Fruit fly (Drosophila melanogaster): ENCODE data around the gene pho.

Gene pho

dm6 chr4:1225185-1225584, 43.8 kb upstream of the pho start:
- TF ChIP-seq vvl (GFP tag; IDR thresholded peaks at IDR 0.05) (no peak), CG1832 (GFP tag; optimal IDR thresholded peaks at IDR 0.05) (no peak), tio (GFP tag; optimal IDR thresholded peaks at IDR 0.05) (no peak), CG17328 (GFP tag; IDR thresholded peaks at IDR 0.05) (no peak), ham (GFP tag; IDR thresholded peaks at IDR 0.05) (no peak), usp (GFP tag; optimal IDR thresholded peaks at IDR 0.05) (no peak), CG9797 (GFP tag; optimal IDR thresholded peaks at IDR 0.05) (no peak), CG14050 (GFP tag; IDR thresholded peaks at IDR 0.05) (no peak), her (GFP tag; optimal IDR thresholded peaks at IDR 0.05) (no peak), Xrp1 (GFP tag; IDR thresholded peaks at IDR 0.05) (no peak), CG6689 (GFP tag; IDR thresholded peaks at IDR 0.05) (no peak), CG5953 (GFP tag; IDR thresholded peaks at IDR 0.05) (no peak), en (GFP tag; optimal IDR thresholded peaks at IDR 0.05) (no peak)

dm6 chr4:1224232-1224631, 42.8 kb upstream of the pho start:
- TF ChIP-seq klu (GFP tag; IDR thresholded peaks at IDR 0.05) (no peak), HLH4C (GFP tag; IDR thresholded peaks at IDR 0.05; ENCODE audit: partially characterized antibody) (no peak), Dip2 (GFP tag; IDR thresholded peaks at IDR 0.05) (no peak), Stat92E (GFP tag; optimal IDR thresholded peaks at IDR 0.05) (peak in 1 of 3 experiments; percentile 57), sug (tag; optimal IDR thresholded peaks at IDR 0.05) (no peak)

- no peak for TF ChIP-seq tll (GFP tag; optimal IDR thresholded peaks at IDR 0.05)
- no peak for TF ChIP-seq CG31224 (GFP tag; IDR thresholded peaks at IDR 0.05)
- TF ChIP-seq CG3407 (GFP tag; optimal IDR thresholded peaks at IDR 0.05): no peak
- TF ChIP-seq zfh1 (GFP tag; IDR thresholded peaks at IDR 0.05): no peak
- no peak for TF ChIP-seq fd64A (GFP tag; optimal IDR thresholded peaks at IDR 0.05)
- TF ChIP-seq CG33213 (GFP tag; optimal IDR thresholded peaks at IDR 0.05): no peak
- TF ChIP-seq kah (GFP tag; optimal IDR thresholded peaks at IDR 0.05): no peak
- no peak for TF ChIP-seq seq (GFP tag; IDR thresholded peaks at IDR 0.05)
- TF ChIP-seq MTF-1 (GFP tag; optimal IDR thresholded peaks at IDR 0.05; ENCODE audit: borderline replicate concordance): no peak
- no peak for TF ChIP-seq bsh (GFP tag; optimal IDR thresholded peaks at IDR 0.05)
- TF ChIP-seq org-1 (GFP tag; optimal IDR thresholded peaks at IDR 0.05): no peak
- no peak for TF ChIP-seq Ada2b (GFP tag; IDR thresholded peaks at IDR 0.05)
- TF ChIP-seq gce (GFP tag; IDR thresholded peaks at IDR 0.05): no peak
- no peak for TF ChIP-seq Kr (GFP tag; optimal IDR thresholded peaks at IDR 0.05)
- TF ChIP-seq ham (GFP tag; IDR thresholded peaks at IDR 0.05): no peak
- no peak for TF ChIP-seq CG32532 (GFP tag; IDR thresholded peaks at IDR 0.05)
- peak; percentile 37 for TF ChIP-seq sens (GFP tag)
- no peak for TF ChIP-seq sd (tag; optimal IDR thresholded peaks at IDR 0.05)
- TF ChIP-seq CG6765 (GFP tag; optimal IDR thresholded peaks at IDR 0.05): peak; percentile 11
- TF ChIP-seq gsb-n (tag; optimal IDR thresholded peaks at IDR 0.05): no peak
- TF ChIP-seq pan (optimal IDR thresholded peaks at IDR 0.05): no peak
- no peak for TF ChIP-seq pan (GFP tag; optimal IDR thresholded peaks at IDR 0.05 in 1 of 2, IDR thresholded peaks at IDR 0.05 in 1 of 2)
- TF ChIP-seq wek (GFP tag; optimal IDR thresholded peaks at IDR 0.05): no peak
- no peak for TF ChIP-seq Gug (GFP tag; IDR thresholded peaks at IDR 0.05)
- TF ChIP-seq CG13123 (GFP tag; optimal IDR thresholded peaks at IDR 0.05): peak; percentile 2
- TF ChIP-seq Dp (GFP tag; optimal IDR thresholded peaks at IDR 0.05): no peak
- no peak for TF ChIP-seq phol (tag; optimal IDR thresholded peaks at IDR 0.05)
- TF ChIP-seq CHES-1-like (GFP tag; optimal IDR thresholded peaks at IDR 0.05): no peak
- peak; percentile 44 for TF ChIP-seq CG3281 (GFP tag; optimal IDR thresholded peaks at IDR 0.05)
- no peak for TF ChIP-seq Hr3 (GFP tag; optimal IDR thresholded peaks at IDR 0.05)
- no peak for TF ChIP-seq CG17359 (tag; optimal IDR thresholded peaks at IDR 0.05)
- no peak for TF ChIP-seq zen (tag; optimal IDR thresholded peaks at IDR 0.05)
These were observed 37.4 kb upstream of the pho start for dm6 chr4:1218723-1219398.

Data from whole organism, embryonic.